Fruit fly (Drosophila melanogaster) whole organism, embryonic: ENCODE results near the gene Drgx.

Experiments
- Ada2b ChIP-seq: fragments of 200-800 bp; sonication (Bioruptor generic); IDR thresholded peaks from 2 replicates; pipeline ENCODE4 v1.3.6; 2022; ENCODE audit warnings: missing biosample characterization, missing genetic modification characterization
- Awh ChIP-seq: fragments of 200-800 bp; sonication (Bioruptor generic); IDR thresholded peaks from 2 replicates; pipeline ENCODE4, ENCODE4 v1.3.6; 2022; ENCODE audit warnings: missing biosample characterization, missing genetic modification characterization
- C15 ChIP-seq: fragments of 200-800 bp; sonication (Bioruptor generic); IDR thresholded peaks from 3 replicates; pipeline ENCODE4 v1.3.6; 2022; ENCODE audit warnings: missing biosample characterization, missing genetic modification characterization
- CG10209 ChIP-seq: fragments of 200-800 bp; sonication (Bioruptor generic); optimal IDR thresholded peaks from 3 replicates; lab custom pipeline; 2017; ENCODE audit warnings: missing biosample characterization, mild to moderate bottlenecking, missing genetic modification characterization, missing genetic modification reagents
- CG10654 ChIP-seq: fragments of 200-800 bp; sonication (Bioruptor generic); optimal IDR thresholded peaks from 2 replicates; lab custom pipeline; 2016; ENCODE audit warnings: missing biosample characterization, missing genetic modification characterization
- CG10979 ChIP-seq: fragments of 200-800 bp; sonication (Bioruptor generic); optimal IDR thresholded peaks from 2 replicates; lab custom pipeline; 2018; ENCODE audit warnings: missing biosample characterization, mild to moderate bottlenecking, missing genetic modification characterization, moderate library complexity
- CG12744 ChIP-seq: fragments of 200-800 bp; sonication (Bioruptor generic); optimal IDR thresholded peaks from 2 replicates; lab custom pipeline; 2016; ENCODE audit warnings: missing biosample characterization, missing genetic modification characterization
- CG13424 ChIP-seq: fragments of 200-800 bp; sonication (Bioruptor generic); optimal IDR thresholded peaks from 2 replicates; lab custom pipeline; 2019; ENCODE audit warnings: missing biosample characterization, mild to moderate bottlenecking, missing genetic modification characterization, moderate library complexity
- CG14014 ChIP-seq: fragments of 200-800 bp; sonication (Bioruptor generic); IDR thresholded peaks from 2 replicates; pipeline ENCODE4 v1.3.6; 2022; ENCODE audit warnings: missing biosample characterization, missing genetic modification characterization
- CG14050 ChIP-seq: fragments of 200-800 bp; sonication (Bioruptor generic); IDR thresholded peaks from 3 replicates; pipeline ENCODE4 v1.3.6; 2022; ENCODE audit warnings: missing biosample characterization, missing genetic modification characterization
- CG14667 ChIP-seq: fragments of 200-800 bp; sonication (Bioruptor generic); IDR thresholded peaks from 2 replicates; pipeline ENCODE4 v1.3.6; 2022; ENCODE audit warnings: missing biosample characterization, missing genetic modification characterization
- CG15011 ChIP-seq: fragments of 200-800 bp; sonication (Bioruptor generic); optimal IDR thresholded peaks from 3 replicates; lab custom pipeline; 2018; ENCODE audit warnings: missing biosample characterization, mild to moderate bottlenecking, missing genetic modification characterization
- CG16863 ChIP-seq: fragments of 200-800 bp; sonication (Bioruptor generic); optimal IDR thresholded peaks from 3 replicates; lab custom pipeline; 2016; ENCODE audit warnings: missing biosample characterization, missing genetic modification characterization
- CG17568 ChIP-seq: fragments of 200-800 bp; sonication (Bioruptor generic); optimal IDR thresholded peaks from 2 replicates; lab custom pipeline; 2018; ENCODE audit warnings: missing biosample characterization, mild to moderate bottlenecking, missing genetic modification characterization, moderate library complexity
- CG2875 ChIP-seq: fragments of 200-800 bp; sonication (Bioruptor generic); optimal IDR thresholded peaks from 2 replicates; lab custom pipeline; 2017; ENCODE audit warnings: missing biosample characterization, mild to moderate bottlenecking, missing genetic modification characterization, missing genetic modification reagents
- CG30403 ChIP-seq: fragments of 200-800 bp; sonication (Bioruptor generic); optimal IDR thresholded peaks from 3 replicates; lab custom pipeline; 2016; ENCODE audit warnings: missing biosample characterization, missing genetic modification characterization
- CG30431 ChIP-seq: fragments of 200-800 bp; sonication (Bioruptor generic); optimal IDR thresholded peaks from 2 replicates; lab custom pipeline; 2017; ENCODE audit warnings: missing biosample characterization, missing genetic modification characterization
- CG43689 ChIP-seq: fragments of 200-800 bp; sonication (Bioruptor generic); IDR thresholded peaks from 2 replicates; pipeline ENCODE4 v1.3.6; 2022; ENCODE audit warnings: missing biosample characterization, missing genetic modification characterization
- CG6765 ChIP-seq: fragments of 200-800 bp; sonication (Bioruptor generic); optimal IDR thresholded peaks from 3 replicates; lab custom pipeline; 2017; ENCODE audit warnings: missing biosample characterization, mild to moderate bottlenecking, missing genetic modification characterization
- CG7271 ChIP-seq: fragments of 200-800 bp; sonication (Bioruptor generic); optimal IDR thresholded peaks from 2 replicates; lab custom pipeline; 2018; ENCODE audit warnings: missing biosample characterization, mild to moderate bottlenecking, missing genetic modification characterization, moderate library complexity
- CG7839 ChIP-seq: fragments of 200-800 bp; sonication (Bioruptor generic); optimal IDR thresholded peaks from 3 replicates; lab custom pipeline; 2018; ENCODE audit warnings: missing biosample characterization, mild to moderate bottlenecking, missing genetic modification characterization, moderate library complexity
- CG9727 ChIP-seq: fragments of 200-800 bp; sonication (Bioruptor generic); optimal IDR thresholded peaks from 3 replicates; lab custom pipeline; 2017; ENCODE audit warnings: missing biosample characterization, mild to moderate bottlenecking, missing genetic modification characterization
- Dek ChIP-seq: fragments of 200-800 bp; sonication (Bioruptor generic); optimal IDR thresholded peaks from 3 replicates; lab custom pipeline; 2019; ENCODE audit warnings: missing biosample characterization, mild to moderate bottlenecking, missing genetic modification characterization, moderate library complexity
- E2f2 ChIP-seq: fragments of 200-800 bp; sonication (Bioruptor generic); IDR thresholded peaks from 2 replicates; pipeline ENCODE4 v1.3.6; 2022; ENCODE audit warnings: missing biosample characterization, missing genetic modification characterization
- H15 ChIP-seq: fragments of 200-800 bp; sonication (Bioruptor generic); IDR thresholded peaks from 3 replicates; pipeline ENCODE4 v1.3.6; 2022; ENCODE audit warnings: missing biosample characterization, missing genetic modification characterization
- HLH3B ChIP-seq: fragments of 200-800 bp; sonication (Bioruptor generic); IDR thresholded peaks from 2 replicates; pipeline ENCODE4 v1.3.6; 2022; ENCODE audit warnings: missing biosample characterization, missing genetic modification characterization
- HLH54F ChIP-seq: fragments of 200-800 bp; sonication (Bioruptor generic); optimal IDR thresholded peaks from 3 replicates; lab custom pipeline; 2016; ENCODE audit warnings: missing biosample characterization, missing genetic modification characterization
- Lhr ChIP-seq: fragments of 200-800 bp; sonication (Bioruptor generic); optimal IDR thresholded peaks from 3 replicates; lab custom pipeline; 2017; ENCODE audit warnings: mild to moderate bottlenecking, missing biosample characterization, missing genetic modification reagents, missing genetic modification characterization
- Ravus ChIP-seq: fragments of 200-800 bp; sonication (Bioruptor generic); IDR thresholded peaks from 2 replicates; pipeline ENCODE4 v1.3.6; 2022; ENCODE audit warnings: missing biosample characterization, missing genetic modification characterization
- Sry-β ChIP-seq: fragments of 200-800 bp; sonication (Bioruptor generic); optimal IDR thresholded peaks from 2 replicates; lab custom pipeline; 2018; ENCODE audit warnings: missing biosample characterization, mild to moderate bottlenecking, missing genetic modification characterization, moderate library complexity
- Stat92E ChIP-seq, 3 experiments: fragments of >200 bp in 2 of 3; fragments of 200-800 bp in 1 of 3; sonication (Bioruptor generic) in 1 of 3; optimal IDR thresholded peaks; 2 replicates each; lab custom pipeline; 2017 to 2019; ENCODE audit warnings: missing biosample characterization in 3 of 3, missing genetic modification characterization in 3 of 3, mild to moderate bottlenecking in 1 of 3, moderate library complexity in 1 of 3
- Usf ChIP-seq: fragments of 200-800 bp; sonication (Bioruptor generic); optimal IDR thresholded peaks from 2 replicates; lab custom pipeline; 2017; ENCODE audit warnings: missing genotype, missing biosample characterization, missing genetic modification characterization
- ac ChIP-seq: fragments of 200-800 bp; sonication (Bioruptor generic); optimal IDR thresholded peaks from 3 replicates; lab custom pipeline; 2017; ENCODE audit warnings: missing biosample characterization, mild to moderate bottlenecking, missing genetic modification characterization
- btn ChIP-seq: fragments of 200-800 bp; sonication (Bioruptor generic); optimal IDR thresholded peaks from 2 replicates; lab custom pipeline; 2016; ENCODE audit warnings: missing biosample characterization, missing genetic modification characterization
- dan ChIP-seq: fragments of 200-800 bp; sonication (Bioruptor generic); IDR thresholded peaks from 2 replicates; pipeline ENCODE4 v1.3.6; 2022; ENCODE audit warnings: missing biosample characterization, missing genetic modification characterization
- danr ChIP-seq: fragments of 200-800 bp; sonication (Bioruptor generic); IDR thresholded peaks from 2 replicates; pipeline ENCODE4 v1.3.6; 2022; ENCODE audit warnings: missing biosample characterization, missing genetic modification characterization
- dmrt11E ChIP-seq: fragments of 200-800 bp; sonication (Bioruptor generic); optimal IDR thresholded peaks from 3 replicates; lab custom pipeline; 2018; ENCODE audit warnings: missing biosample characterization, mild to moderate bottlenecking, missing genetic modification characterization, moderate library complexity
- dmrt99B ChIP-seq: fragments of 200-800 bp; sonication (Bioruptor generic); optimal IDR thresholded peaks from 2 replicates; lab custom pipeline; 2018; ENCODE audit warnings: missing biosample characterization, mild to moderate bottlenecking, missing genetic modification characterization, moderate library complexity
- dpn ChIP-seq, 2 experiments: fragments of 200-800 bp; sonication (Bioruptor generic); optimal IDR thresholded peaks; 3 replicates each; lab custom pipeline; 2016; ENCODE audit warnings: missing biosample characterization in 2 of 2, missing genetic modification characterization in 2 of 2
- gfzf ChIP-seq: fragments of 200-800 bp; sonication (Bioruptor generic); optimal IDR thresholded peaks from 2 replicates; lab custom pipeline; 2016; ENCODE audit warnings: missing biosample characterization, mild to moderate bottlenecking, missing genetic modification characterization, moderate library complexity
- gsb ChIP-seq: fragments of 200-800 bp; sonication (Bioruptor generic); IDR thresholded peaks from 2 replicates; pipeline ENCODE4 v1.3.6; 2022; ENCODE audit warnings: missing biosample characterization, missing genetic modification characterization
- hb ChIP-seq: fragments of 200-800 bp; sonication (Bioruptor generic); IDR thresholded peaks from 3 replicates; pipeline ENCODE4 v1.3.6; 2022; ENCODE audit warnings: missing biosample characterization, missing genetic modification characterization; ENCODE audit not compliant: partially characterized antibody
- hbn ChIP-seq: fragments of 200-800 bp; sonication (Bioruptor generic); IDR thresholded peaks from 2 replicates; pipeline ENCODE4 v1.3.6; 2022; ENCODE audit warnings: missing biosample characterization, missing genetic modification characterization; ENCODE audit not compliant: partially characterized antibody
- lab ChIP-seq: fragments of 200-800 bp; sonication (Bioruptor generic); optimal IDR thresholded peaks from 3 replicates; lab custom pipeline; 2017; ENCODE audit warnings: missing biosample characterization, missing genetic modification characterization, mild to moderate bottlenecking, moderate library complexity, missing genetic modification reagents
- pb ChIP-seq: fragments of 200-800 bp; sonication (Bioruptor generic); optimal IDR thresholded peaks from 3 replicates; lab custom pipeline; 2016; ENCODE audit warnings: missing biosample characterization, missing genetic modification characterization
- sens ChIP-seq: fragments of 200-800 bp; sonication (Bioruptor generic); peaks from one replicate; lab custom pipeline; 2016; ENCODE audit warnings: missing biosample characterization, missing genetic modification characterization
- ssp ChIP-seq: fragments of 200-800 bp; sonication (Bioruptor generic); IDR thresholded peaks from 2 replicates; pipeline ENCODE4 v1.3.6; 2022; ENCODE audit warnings: missing biosample characterization, missing genetic modification characterization
- tx ChIP-seq: fragments of 200-800 bp; sonication (Bioruptor generic); optimal IDR thresholded peaks from 2 replicates; lab custom pipeline; 2016; ENCODE audit warnings: missing biosample characterization, missing genetic modification characterization
- vfl ChIP-seq: fragments of 200-800 bp; sonication (Bioruptor generic); optimal IDR thresholded peaks from 2 replicates; lab custom pipeline; 2016; ENCODE audit warnings: missing biosample characterization, missing genetic modification characterization
- zen ChIP-seq: fragments of 200-800 bp; sonication (Bioruptor generic); optimal IDR thresholded peaks from 3 replicates; lab custom pipeline; 2018; ENCODE audit warnings: missing biosample characterization, mild to moderate bottlenecking, missing genetic modification characterization, moderate library complexity
- zfh2 ChIP-seq: fragments of 200-800 bp; sonication (Bioruptor generic); optimal IDR thresholded peaks from 2 replicates; lab custom pipeline; 2016; ENCODE audit warnings: missing biosample characterization, missing genetic modification characterization

The Drgx gene

dm6 chr2L:3703260-3703659 is 40.7 kb downstream of the Drgx start, which contains the start of gene CG2816 (continued):
- no peak for TF ChIP-seq CG7271 (tag; lab: Kevin White, UChicago)
- TF ChIP-seq CG7839 (tag; lab: Kevin White, UChicago): peak; percentile 71
- no peak for TF ChIP-seq btn (GFP tag; lab: Kevin White, UChicago)
- peak; percentile 49 for TF ChIP-seq Ada2b
- TF ChIP-seq CG14014: peak; percentile 92
- TF ChIP-seq danr (GFP tag; lab: Robert Waterston, UW): no peak
- TF ChIP-seq dan (GFP tag; lab: Robert Waterston, UW): no peak
- peak; percentile 72 for TF ChIP-seq Usf (GFP tag; lab: Kevin White, UChicago)
- TF ChIP-seq CG10979 (tag; lab: Kevin White, UChicago): no peak
- no peak for TF ChIP-seq zen (tag; lab: Kevin White, UChicago)
- 0 out of 2 replicates have a peak, but pooled peaks have one; percentile 20 for TF ChIP-seq CG14667 (GFP tag; lab: Robert Waterston, UW)
- no peak for TF ChIP-seq H15 (GFP tag; lab: Robert Waterston, UW)
- no peak for TF ChIP-seq gfzf (GFP tag; lab: Kevin White, UChicago)
- no peak for TF ChIP-seq CG6765 (GFP tag; lab: Kevin White, UChicago)
- TF ChIP-seq CG9727 (GFP tag; lab: Kevin White, UChicago): no peak
- TF ChIP-seq HLH3B (GFP tag; lab: Robert Waterston, UW): peak; percentile 57
- TF ChIP-seq ssp (GFP tag; lab: Robert Waterston, UW): no peak
- TF ChIP-seq CG14050 (GFP tag; lab: Robert Waterston, UW): peak; percentile 24; the same call in 1 of the 3 replicates
- peak; percentile 93 for TF ChIP-seq zfh2 (GFP tag; lab: Kevin White, UChicago)
- peak; percentile 80 for TF ChIP-seq CG30403 (GFP tag; lab: Kevin White, UChicago)
- no peak for TF ChIP-seq CG15011 (GFP tag; lab: Kevin White, UChicago)
- no peak for TF ChIP-seq Stat92E (GFP tag; optimal IDR thresholded peaks at IDR 0.05; lab: Kevin White, UChicago)
- peak; percentile 72 for TF ChIP-seq HLH54F (GFP tag; lab: Kevin White, UChicago)
- no peak for TF ChIP-seq pb (GFP tag; lab: Kevin White, UChicago)
- TF ChIP-seq ac (GFP tag; lab: Kevin White, UChicago): no peak
- no peak for TF ChIP-seq hbn
- 0 out of 3 replicates have a peak, but pooled peaks have one; percentile 18 for TF ChIP-seq C15
- TF ChIP-seq Lhr (GFP tag; lab: Kevin White, UChicago): no peak
- peak; percentile 50 for TF ChIP-seq CG16863 (GFP tag; lab: Kevin White, UChicago)
- peak; percentile 24 for TF ChIP-seq CG12744
- TF ChIP-seq CG10209: peak; percentile 54
- TF ChIP-seq Awh (GFP tag; lab: Robert Waterston, UW): no peak
- TF ChIP-seq dmrt99B (tag; lab: Kevin White, UChicago): peak; percentile 48
- TF ChIP-seq vfl (GFP tag; lab: Kevin White, UChicago): peak; percentile 89
- TF ChIP-seq Sry-β (GFP tag; lab: Kevin White, UChicago): no peak
- no peak for TF ChIP-seq CG17568 (GFP tag; lab: Kevin White, UChicago)
- peak; percentile 63 to 79 for TF ChIP-seq dpn (GFP tag; optimal IDR thresholded peaks at IDR 0.05; lab: Kevin White, UChicago)
- TF ChIP-seq CG13424 (tag; lab: Kevin White, UChicago): peak; percentile 37
- no peak for TF ChIP-seq CG2875
- peak; percentile 60 for TF ChIP-seq CG43689 (GFP tag; lab: Robert Waterston, UW)
- peak; percentile 63 for TF ChIP-seq lab (GFP tag; lab: Kevin White, UChicago)
- no peak for TF ChIP-seq hb (GFP tag; lab: Robert Waterston, UW)
- peak; percentile 32 for TF ChIP-seq CG10654 (GFP tag; lab: Kevin White, UChicago)
- peak; percentile 37 for TF ChIP-seq tx (GFP tag; lab: Kevin White, UChicago)
- 0 out of 2 replicates have a peak, but pooled peaks have one; percentile 17 for TF ChIP-seq gsb
- TF ChIP-seq dmrt11E (tag; lab: Kevin White, UChicago): no peak
- peak; percentile 6 for TF ChIP-seq CG30431 (GFP tag; lab: Kevin White, UChicago)
- TF ChIP-seq Ravus: no peak
- TF ChIP-seq Dek (tag; lab: Kevin White, UChicago): peak; percentile 76
- TF ChIP-seq sens: peak; percentile 78
- peak; percentile 41; the same call in 1 of the 2 replicates for TF ChIP-seq E2f2 (GFP tag; lab: Robert Waterston, UW)
